Fruit fly (Drosophila melanogaster) whole organism: Measurements from ENCODE around the gene Eip74EF.

Source experiments
- CG8478 ChIP-seq: fragments of >200 bp; optimal IDR thresholded peaks from 2 replicates; lab custom pipeline; 2018; ENCODE audit warnings: inconsistent platforms
- Dll ChIP-seq: fragments of >200 bp; optimal IDR thresholded peaks from 2 replicates; lab custom pipeline; 2017
- EcR ChIP-seq, 2 experiments: fragments of >200 bp; optimal IDR thresholded peaks; 2 replicates each; lab custom pipeline; 2017; ENCODE audit warnings: missing biosample characterization in 2 of 2, missing genetic modification characterization in 2 of 2, missing genetic modification reagents in 2 of 2
- pan ChIP-seq: fragments of >200 bp; optimal IDR thresholded peaks from 2 replicates; lab custom pipeline; 2017
- psq ChIP-seq: fragments of >200 bp; optimal IDR thresholded peaks from 2 replicates; lab custom pipeline; 2017
- usp ChIP-seq: fragments of >200 bp; optimal IDR thresholded peaks from 2 replicates; lab custom pipeline; 2017; ENCODE audit warnings: missing biosample characterization, missing genetic modification characterization, mixed read lengths

The Eip74EF gene

DNA sequence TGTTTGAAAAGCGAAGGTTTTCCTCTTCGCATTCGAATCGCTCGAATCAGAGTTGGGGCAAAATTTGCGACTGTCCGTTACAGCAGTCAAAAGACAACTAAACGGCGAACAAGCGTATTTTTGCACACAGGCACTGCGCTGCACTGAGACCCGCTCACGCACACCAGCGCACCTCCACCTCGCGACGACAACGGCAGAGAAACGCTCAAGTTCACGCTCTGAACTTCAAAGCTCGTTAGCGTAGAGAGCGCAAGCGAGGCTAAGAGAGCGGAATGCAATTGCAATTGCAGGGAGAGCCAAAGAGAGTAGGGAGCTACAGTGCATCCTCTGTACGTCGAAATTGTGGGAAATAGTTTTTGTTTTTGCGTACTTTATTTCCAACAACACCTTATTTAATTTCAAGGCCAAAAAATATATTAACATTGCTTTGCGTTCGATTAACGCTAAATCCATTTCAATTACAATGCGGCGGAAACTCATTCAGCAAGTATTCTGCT, at the start of gene Eip74EF:
Gene Eip74EF, minus strand, starts transcription at position 117 of the 497 bp plus-strand sequence.
- TF ChIP-seq EcR (GFP tag; optimal IDR thresholded peaks at IDR 0.05; lab: Kevin White, UChicago) (no peak), Dll (lab: Kevin White, UChicago) (no peak), pan (lab: Kevin White, UChicago) (no peak)

dm6 chr3L:17668386-17668944, 49.3 kb upstream of the Eip74EF start:
- TF ChIP-seq Dll (lab: Kevin White, UChicago) (peak; percentile 41), pan (lab: Kevin White, UChicago) (no peak), CG8478 (lab: Kevin White, UChicago) (no peak), EcR (GFP tag; optimal IDR thresholded peaks at IDR 0.05; lab: Kevin White, UChicago) (no peak), usp (GFP tag; lab: Kevin White, UChicago) (no peak), psq (no peak)

DNA sequence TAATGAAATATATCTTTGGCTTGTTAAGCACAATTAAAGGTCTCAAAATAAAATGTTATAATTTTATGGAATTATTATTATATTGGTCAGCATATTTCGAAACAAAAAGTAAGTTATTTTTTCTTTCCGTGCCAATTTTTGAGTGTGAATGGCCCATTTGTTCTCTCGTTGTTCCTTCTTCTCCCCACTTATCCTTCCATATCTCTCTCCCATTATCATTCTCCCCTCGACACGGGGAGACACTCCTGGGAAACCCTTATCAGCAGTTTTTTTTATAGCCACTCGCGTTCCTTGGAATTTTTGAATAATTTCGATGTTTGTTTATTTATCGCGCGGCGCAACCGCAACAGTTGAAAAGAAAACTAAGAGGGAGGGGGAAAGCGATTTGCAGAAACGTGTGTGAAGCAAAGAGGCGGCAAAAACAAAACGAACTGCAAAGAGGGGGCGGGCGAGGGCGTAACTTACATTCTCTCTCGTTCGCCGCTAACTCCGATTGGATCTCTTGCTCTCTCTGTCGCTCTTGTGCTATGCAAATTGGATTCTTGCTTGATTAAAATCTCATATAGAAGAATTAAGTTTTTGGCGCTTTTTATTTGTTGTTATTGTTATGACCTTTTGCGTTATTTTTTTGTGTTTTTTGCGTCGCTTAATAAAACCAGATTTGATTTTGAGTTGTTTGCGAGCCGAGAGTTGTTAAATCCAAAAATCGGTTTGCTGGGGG, 48.7 kb upstream of the Eip74EF start:
- TF ChIP-seq psq, result no peak
- TF ChIP-seq CG8478 (lab: Kevin White, UChicago), result no peak
- no peak for TF ChIP-seq Dll (lab: Kevin White, UChicago)
- no peak for TF ChIP-seq usp (GFP tag; lab: Kevin White, UChicago)
- TF ChIP-seq EcR (GFP tag; optimal IDR thresholded peaks at IDR 0.05; lab: Kevin White, UChicago), result no peak
- TF ChIP-seq pan (lab: Kevin White, UChicago), result no peak

DNA sequence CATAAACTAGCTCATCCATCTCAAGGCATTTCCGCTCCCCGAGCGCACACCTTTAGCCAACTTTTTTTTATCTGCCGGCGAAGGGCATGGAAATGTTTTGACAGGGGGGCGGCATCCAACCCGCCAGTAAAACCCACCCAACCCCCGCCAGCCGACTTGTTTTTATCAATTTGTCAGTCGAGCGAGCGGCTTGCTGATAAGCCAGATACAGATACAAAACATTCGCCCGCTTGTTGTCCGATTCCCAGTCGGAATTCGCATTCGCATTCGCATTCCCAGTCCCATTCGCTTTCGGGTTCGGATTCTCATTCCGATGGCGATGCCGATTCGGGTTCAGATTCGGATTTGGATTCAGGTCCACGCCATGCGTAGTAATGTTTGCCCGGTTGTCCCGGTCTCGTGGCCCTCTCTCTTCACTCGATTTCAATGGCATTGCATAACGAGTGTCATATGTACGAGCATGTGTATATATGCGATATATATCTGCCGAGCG, 46.0 kb upstream of the Eip74EF start:
- TF ChIP-seq psq (no peak), usp (GFP tag; lab: Kevin White, UChicago) (no peak), Dll (lab: Kevin White, UChicago) (no peak), CG8478 (lab: Kevin White, UChicago) (no peak), EcR (GFP tag; optimal IDR thresholded peaks at IDR 0.05; lab: Kevin White, UChicago) (no peak), pan (lab: Kevin White, UChicago) (no peak)

- TF ChIP-seq pan (lab: Kevin White, UChicago), result no peak
- no peak for TF ChIP-seq Dll (lab: Kevin White, UChicago)
- no peak for TF ChIP-seq EcR (GFP tag; optimal IDR thresholded peaks at IDR 0.05; lab: Kevin White, UChicago)
- TF ChIP-seq usp (GFP tag; lab: Kevin White, UChicago), result no peak
- no peak for TF ChIP-seq CG8478 (lab: Kevin White, UChicago)
- TF ChIP-seq psq, result no peak
Measured at dm6 chr3L:17663647-17664046, 44.5 kb upstream of the Eip74EF start.

dm6 chr3L:17659268-17659589, 40.1 kb upstream of the Eip74EF start:
- TF ChIP-seq CG8478 (lab: Kevin White, UChicago), result no peak
- TF ChIP-seq pan (lab: Kevin White, UChicago), result no peak
- no peak for TF ChIP-seq psq
- TF ChIP-seq EcR (GFP tag; optimal IDR thresholded peaks at IDR 0.05; lab: Kevin White, UChicago), result no peak
- no peak for TF ChIP-seq Dll (lab: Kevin White, UChicago)
- no peak for TF ChIP-seq usp (GFP tag; lab: Kevin White, UChicago)

dm6 chr3L:17658423-17659267, 39.5 kb upstream of the Eip74EF start:
- no peak for TF ChIP-seq EcR (GFP tag; optimal IDR thresholded peaks at IDR 0.05; lab: Kevin White, UChicago)

DNA sequence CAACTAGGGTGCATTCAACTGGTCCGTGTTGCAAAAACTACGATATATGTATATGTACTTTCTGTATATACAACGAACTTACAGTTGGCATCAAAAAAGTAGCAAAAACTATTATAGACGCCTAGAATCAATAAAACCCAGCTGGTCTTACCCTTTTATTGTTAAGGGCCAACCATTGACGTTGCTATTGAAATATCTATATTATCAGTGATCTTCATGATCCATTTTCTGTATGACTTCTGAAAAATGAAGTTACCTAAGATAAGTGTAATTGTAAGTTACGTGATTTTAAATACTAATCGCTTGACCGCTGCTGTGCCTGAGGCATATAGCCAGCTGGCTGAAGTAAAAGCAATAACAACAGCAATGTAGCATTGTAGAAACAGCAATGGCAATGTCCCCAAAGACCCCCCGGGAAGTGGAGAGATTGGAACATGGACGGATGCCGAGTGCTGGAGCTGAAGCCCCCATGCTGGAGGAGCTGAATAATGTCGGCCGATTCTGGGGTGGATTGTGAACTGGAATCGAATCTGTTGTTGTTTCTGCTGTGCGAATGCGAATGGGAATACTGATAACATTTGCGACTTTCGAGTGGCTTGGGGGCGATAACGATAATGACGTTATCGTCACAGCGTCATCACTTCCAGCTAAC, 38.7 kb upstream of the Eip74EF start:
- TF ChIP-seq psq (no peak), CG8478 (lab: Kevin White, UChicago) (no peak), Dll (lab: Kevin White, UChicago) (no peak), usp (GFP tag; lab: Kevin White, UChicago) (no peak), EcR (GFP tag; optimal IDR thresholded peaks at IDR 0.05; lab: Kevin White, UChicago) (peak in 1 of 2 experiments; percentile 42), pan (lab: Kevin White, UChicago) (no peak)

- TF ChIP-seq pan (lab: Kevin White, UChicago), result no peak
- TF ChIP-seq usp (GFP tag; lab: Kevin White, UChicago), result no peak
- no peak for TF ChIP-seq CG8478 (lab: Kevin White, UChicago)
- no peak for TF ChIP-seq psq
- TF ChIP-seq Dll (lab: Kevin White, UChicago), result no peak
- TF ChIP-seq EcR (GFP tag; optimal IDR thresholded peaks at IDR 0.05; lab: Kevin White, UChicago), result no peak
Measured at dm6 chr3L:17656716-17657395, 37.7 kb upstream of the Eip74EF start.

DNA sequence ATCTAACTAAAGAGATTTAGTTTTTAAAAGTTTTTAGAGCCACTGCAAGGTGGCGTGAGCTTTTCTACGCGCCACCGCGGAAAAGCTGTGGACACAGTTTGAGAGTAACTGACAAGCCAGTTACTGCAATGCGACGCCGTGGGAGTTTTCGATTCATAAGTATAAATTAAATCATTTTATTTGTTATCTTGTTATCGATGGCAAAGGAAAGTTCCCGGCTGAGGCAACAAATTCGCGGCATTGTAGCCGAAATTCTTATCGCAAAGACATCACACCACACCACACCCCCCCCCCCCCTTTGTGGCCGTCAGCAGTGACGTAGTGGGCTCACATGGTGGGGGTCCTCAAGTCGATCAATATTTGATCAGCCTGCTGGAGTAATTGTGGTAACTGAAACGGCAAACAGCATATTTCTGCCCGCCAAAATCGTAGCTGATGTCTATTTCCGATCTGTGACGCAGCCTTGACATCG, 36.7 kb upstream of the Eip74EF start:
- TF ChIP-seq CG8478 (lab: Kevin White, UChicago) (no peak), usp (GFP tag; lab: Kevin White, UChicago) (no peak), psq (no peak), pan (lab: Kevin White, UChicago) (no peak), Dll (lab: Kevin White, UChicago) (no peak), EcR (GFP tag; optimal IDR thresholded peaks at IDR 0.05; lab: Kevin White, UChicago) (no peak)
